Worm (Caenorhabditis elegans) whole organism, early embryonic: ENCODE results near the gene dsc-4.

ENCODE experiments used
- B0310.2 ChIP-seq: sonication (generic microtip); optimal IDR thresholded peaks from 2 replicates; lab custom pipeline; 2016; ENCODE audit warnings: mild to moderate bottlenecking, missing genetic modification characterization, missing compliant biosample characterization
- F13C5.2 ChIP-seq: sonication (generic microtip); optimal IDR thresholded peaks from 2 replicates; lab custom pipeline; 2017; ENCODE audit warnings: mild to moderate bottlenecking, missing genetic modification characterization, inconsistent platforms, missing compliant biosample characterization
- aly-1 ChIP-seq: sonication (generic microtip); optimal IDR thresholded peaks from 2 replicates; lab custom pipeline; 2016; ENCODE audit warnings: missing genetic modification characterization, missing compliant biosample characterization
- ama-1 ChIP-seq: fragments of 150-350 bp; optimal IDR thresholded peaks from 2 replicates; lab custom pipeline; 2014
- ceh-13 ChIP-seq: fragments of 200-800 bp; sonication (Bioruptor generic); optimal IDR thresholded peaks from 2 replicates; lab custom pipeline; 2018; ENCODE audit warnings: mild to moderate bottlenecking, missing genetic modification characterization, missing compliant biosample characterization
- ceh-36 ChIP-seq: sonication (generic microtip); optimal IDR thresholded peaks from 2 replicates; lab custom pipeline; 2016; ENCODE audit warnings: missing genetic modification characterization, inconsistent platforms, missing compliant biosample characterization
- ets-7 ChIP-seq: sonication (generic microtip); optimal IDR thresholded peaks from 2 replicates; lab custom pipeline; 2016; ENCODE audit warnings: missing genotype, missing genetic modification characterization, missing compliant biosample characterization
- flt-1 ChIP-seq: fragments of 200-800 bp; sonication (Bioruptor generic); IDR thresholded peaks from 2 replicates; pipeline ENCODE4 v1.3.6; 2022; ENCODE audit warnings: missing genetic modification characterization, missing compliant biosample characterization
- hmbx-1 ChIP-seq: sonication (generic microtip); optimal IDR thresholded peaks from 2 replicates; lab custom pipeline; 2016; ENCODE audit warnings: mild to moderate bottlenecking, missing genetic modification characterization, missing compliant biosample characterization
- hmg-4 ChIP-seq: fragments of 200-800 bp; sonication (Bioruptor generic); optimal IDR thresholded peaks from 2 replicates; lab custom pipeline; 2018; ENCODE audit warnings: mild to moderate bottlenecking, missing genetic modification characterization, missing compliant biosample characterization
- hnd-1 ChIP-seq: sonication (generic microtip); optimal IDR thresholded peaks from 2 replicates; lab custom pipeline; 2016; ENCODE audit warnings: missing genetic modification characterization, missing compliant biosample characterization
- pes-1 ChIP-seq: fragments of 200-800 bp; sonication (Bioruptor generic); IDR thresholded peaks from 2 replicates; pipeline ENCODE4 v1.3.6; 2022; ENCODE audit warnings: missing genetic modification reagents, missing genetic modification characterization, missing compliant biosample characterization
- scrt-1 ChIP-seq: fragments of 200-800 bp; sonication (Bioruptor generic); IDR thresholded peaks from 2 replicates; pipeline ENCODE4 v1.3.6; 2022; ENCODE audit warnings: missing genetic modification characterization, missing compliant biosample characterization
- sea-1 ChIP-seq: fragments of 200-800 bp; sonication (Bioruptor generic); conservative IDR thresholded peaks from 2 replicates; pipeline ENCODE4 v1.3.6; 2022; ENCODE audit warnings: missing genetic modification characterization, missing compliant biosample characterization
- tbx-11 ChIP-seq: fragments of 200-800 bp; sonication (Bioruptor generic); IDR thresholded peaks from 2 replicates; pipeline ENCODE4 v1.3.6; 2022; ENCODE audit warnings: missing genetic modification characterization, missing compliant biosample characterization
- tbx-37 ChIP-seq: fragments of 200-800 bp; sonication (Bioruptor generic); conservative IDR thresholded peaks from 2 replicates; pipeline ENCODE4 v1.3.6; 2022; ENCODE audit warnings: missing genetic modification reagents, missing genetic modification characterization, missing compliant biosample characterization
- tra-4 ChIP-seq: sonication (generic microtip); optimal IDR thresholded peaks from 2 replicates; lab custom pipeline; 2017; ENCODE audit warnings: missing genetic modification characterization, missing compliant biosample characterization

Gene dsc-4

ce11 chrIV:293163-293755 lies 27.1 kb downstream of the dsc-4 start:
- TF ChIP-seq tra-4 (no peak), B0310.2 (tag; lab: Kevin White, UChicago) (no peak), hnd-1 (tag; lab: Kevin White, UChicago) (no peak), ama-1 (lab: Kevin White, UChicago) (no peak), tbx-11 (GFP tag; lab: Robert Waterston, UW) (no peak), scrt-1 (GFP tag; lab: Robert Waterston, UW) (no peak)

ce11 chrIV:291851-292367 lies 28.4 kb downstream of the dsc-4 start:
- TF ChIP-seq ets-7 (tag; lab: Kevin White, UChicago) (no peak), hmg-4 (GFP tag; lab: Kevin White, UChicago) (no peak), tbx-11 (GFP tag; lab: Robert Waterston, UW) (no peak), tra-4 (no peak), scrt-1 (GFP tag; lab: Robert Waterston, UW) (no peak), ama-1 (lab: Kevin White, UChicago) (no peak), tbx-37 (no peak)

ce11 chrIV:291356-291755 lies 29.0 kb downstream of the dsc-4 start, which contains the start of gene T21D12.7:
T21D12.7 (minus strand) TSS chrIV:291456.
- no peak for TF ChIP-seq hmbx-1 (tag; lab: Kevin White, UChicago)
- no peak for TF ChIP-seq tra-4
- TF ChIP-seq tbx-37 = no peak
- TF ChIP-seq ama-1 (lab: Kevin White, UChicago) = no peak
- TF ChIP-seq ceh-13 = no peak
- no peak for TF ChIP-seq tbx-11 (GFP tag; lab: Robert Waterston, UW)
- TF ChIP-seq scrt-1 (GFP tag; lab: Robert Waterston, UW) = no peak
- TF ChIP-seq B0310.2 (tag; lab: Kevin White, UChicago) = no peak
- TF ChIP-seq ets-7 (tag; lab: Kevin White, UChicago) = no peak
- no peak for TF ChIP-seq ceh-36 (tag; lab: Kevin White, UChicago)
- TF ChIP-seq F13C5.2 (tag; lab: Kevin White, UChicago) = no peak
- TF ChIP-seq hmg-4 (GFP tag; lab: Kevin White, UChicago) = no peak
- no peak for TF ChIP-seq pes-1 (GFP tag; lab: Robert Waterston, UW)

ce11 chrIV:290387-290786 lies 30.0 kb downstream of the dsc-4 start:
- TF ChIP-seq ceh-36 (tag; lab: Kevin White, UChicago) = no peak
- no peak for TF ChIP-seq ets-7 (tag; lab: Kevin White, UChicago)
- TF ChIP-seq aly-1 = no peak

- TF ChIP-seq ama-1 (lab: Kevin White, UChicago) = no peak
- no peak for TF ChIP-seq tra-4
- no peak for TF ChIP-seq ceh-13
- no peak for TF ChIP-seq sea-1
- no peak for TF ChIP-seq scrt-1 (GFP tag; lab: Robert Waterston, UW)
- TF ChIP-seq hnd-1 (tag; lab: Kevin White, UChicago) = no peak
- TF ChIP-seq tbx-11 (GFP tag; lab: Robert Waterston, UW) = no peak
- no peak for TF ChIP-seq flt-1 (GFP tag; lab: Robert Waterston, UW)
- TF ChIP-seq B0310.2 (tag; lab: Kevin White, UChicago) = no peak
- TF ChIP-seq pes-1 (GFP tag; lab: Robert Waterston, UW) = no peak
- TF ChIP-seq tbx-37 = no peak
- no peak for TF ChIP-seq ceh-36 (tag; lab: Kevin White, UChicago)
- TF ChIP-seq aly-1 = no peak
- TF ChIP-seq hmg-4 (GFP tag; lab: Kevin White, UChicago) = no peak
- TF ChIP-seq F13C5.2 (tag; lab: Kevin White, UChicago) = no peak
- TF ChIP-seq ets-7 (tag; lab: Kevin White, UChicago) = no peak
- no peak for TF ChIP-seq hmbx-1 (tag; lab: Kevin White, UChicago)
Observed at ce11 chrIV:288027-288426, 32.3 kb downstream of the dsc-4 start, which contains the start of gene T21D12.14. T21D12.14 (minus strand) TSS chrIV:288127.

ce11 chrIV:283347-283746 lies 37.0 kb downstream of the dsc-4 start, which contains the start of gene best-19:
best-19 (plus strand) TSS chrIV:283647.
- TF ChIP-seq B0310.2 (tag; lab: Kevin White, UChicago) (no peak), tbx-37 (no peak), hmbx-1 (tag; lab: Kevin White, UChicago) (no peak), ama-1 (lab: Kevin White, UChicago) (no peak), aly-1 (no peak), hmg-4 (GFP tag; lab: Kevin White, UChicago) (no peak), ceh-36 (tag; lab: Kevin White, UChicago) (no peak), hnd-1 (tag; lab: Kevin White, UChicago) (no peak), sea-1 (no peak), pes-1 (GFP tag; lab: Robert Waterston, UW) (no peak), ets-7 (tag; lab: Kevin White, UChicago) (no peak), scrt-1 (GFP tag; lab: Robert Waterston, UW) (no peak), flt-1 (GFP tag; lab: Robert Waterston, UW) (no peak), F13C5.2 (tag; lab: Kevin White, UChicago) (no peak)

ce11 chrIV:282008-282407 lies 38.3 kb downstream of the dsc-4 start:
- TF ChIP-seq tbx-37 = no peak
- TF ChIP-seq ama-1 (lab: Kevin White, UChicago) = no peak
- no peak for TF ChIP-seq ceh-36 (tag; lab: Kevin White, UChicago)
- TF ChIP-seq scrt-1 (GFP tag; lab: Robert Waterston, UW) = no peak
- no peak for TF ChIP-seq flt-1 (GFP tag; lab: Robert Waterston, UW)

- TF ChIP-seq hnd-1 (tag; lab: Kevin White, UChicago) (no peak), ama-1 (lab: Kevin White, UChicago) (no peak), sea-1 (no peak), flt-1 (GFP tag; lab: Robert Waterston, UW) (no peak), scrt-1 (GFP tag; lab: Robert Waterston, UW) (no peak)
Observed at ce11 chrIV:278284-278683, 42.1 kb downstream of the dsc-4 start.
